Worm (Caenorhabditis elegans) whole organism, late embryonic: ENCODE data around the gene K07C5.13.

Experiments used
- C38D4.7 ChIP-seq: fragments of 200-800 bp; sonication (Bioruptor generic); optimal IDR thresholded peaks from 2 replicates; lab custom pipeline; 2018; ENCODE audit warnings: mild to moderate bottlenecking, missing genetic modification characterization, moderate library complexity, missing compliant biosample characterization
- F13H6.1 ChIP-seq: sonication (generic microtip); optimal IDR thresholded peaks from 2 replicates; lab custom pipeline; 2016; ENCODE audit warnings: missing genetic modification characterization, missing compliant biosample characterization
- K02D7.2 ChIP-seq: sonication (generic microtip); optimal IDR thresholded peaks from 2 replicates; lab custom pipeline; 2017; ENCODE audit warnings: mild to moderate bottlenecking, missing genetic modification characterization, missing compliant biosample characterization
- T23F11.4 ChIP-seq: fragments of 200-800 bp; sonication (Bioruptor generic); optimal IDR thresholded peaks from 2 replicates; lab custom pipeline; 2018; ENCODE audit warnings: mild to moderate bottlenecking, missing genetic modification characterization, missing compliant biosample characterization
- Y22D7AL.16 ChIP-seq: sonication (generic microtip); optimal IDR thresholded peaks from 2 replicates; lab custom pipeline; 2016; ENCODE audit warnings: missing genetic modification characterization, missing compliant biosample characterization
- ahr-1 ChIP-seq: sonication (generic microtip); optimal IDR thresholded peaks from 2 replicates; lab custom pipeline; 2016; ENCODE audit warnings: missing genetic modification characterization, missing compliant biosample characterization
- ceh-14 ChIP-seq: sonication (generic microtip); optimal IDR thresholded peaks from 2 replicates; lab custom pipeline; 2016; ENCODE audit warnings: missing genotype, missing genetic modification characterization, missing compliant biosample characterization
- ceh-18 ChIP-seq: sonication (generic microtip); optimal IDR thresholded peaks from 2 replicates; lab custom pipeline; 2016; ENCODE audit warnings: missing genetic modification characterization, missing compliant biosample characterization
- ceh-22 ChIP-seq: sonication (generic microtip); optimal IDR thresholded peaks from 2 replicates; lab custom pipeline; 2017; ENCODE audit warnings: missing biosample characterization, missing genetic modification characterization
- ceh-31 ChIP-seq: sonication (generic microtip); optimal IDR thresholded peaks from 2 replicates; lab custom pipeline; 2016; ENCODE audit warnings: missing genetic modification characterization, missing compliant biosample characterization
- ceh-34 ChIP-seq: sonication (generic microtip); optimal IDR thresholded peaks from 2 replicates; lab custom pipeline; 2016; ENCODE audit warnings: mild to moderate bottlenecking, missing genetic modification characterization, missing compliant biosample characterization
- ceh-6 ChIP-seq: fragments of 200-800 bp; sonication (Bioruptor generic); optimal IDR thresholded peaks from 2 replicates; lab custom pipeline; 2018; ENCODE audit warnings: mild to moderate bottlenecking, missing genetic modification characterization, missing compliant biosample characterization
- dmd-4 ChIP-seq: sonication (generic microtip); optimal IDR thresholded peaks from 2 replicates; lab custom pipeline; 2016; ENCODE audit warnings: borderline replicate concordance, missing genetic modification characterization, missing compliant biosample characterization
- elt-2 ChIP-seq: sonication (generic microtip); optimal IDR thresholded peaks from 2 replicates; lab custom pipeline; 2016; ENCODE audit warnings: missing genetic modification reagents, missing genetic modification characterization, missing compliant biosample characterization
- elt-4 ChIP-seq: sonication (generic microtip); optimal IDR thresholded peaks from 2 replicates; lab custom pipeline; 2016; ENCODE audit warnings: missing genetic modification characterization, missing compliant biosample characterization
- fkh-6 ChIP-seq: sonication (generic microtip); optimal IDR thresholded peaks from 2 replicates; lab custom pipeline; 2016; ENCODE audit warnings: missing genetic modification characterization, missing compliant biosample characterization
- gmeb-2 ChIP-seq: sonication (generic microtip); optimal IDR thresholded peaks from 2 replicates; lab custom pipeline; 2016; ENCODE audit warnings: missing genetic modification characterization, inconsistent platforms, missing compliant biosample characterization
- hlh-13 ChIP-seq: fragments of 200-800 bp; sonication (Bioruptor generic); optimal IDR thresholded peaks from 2 replicates; lab custom pipeline; 2018; ENCODE audit warnings: mild to moderate bottlenecking, missing genetic modification characterization, missing compliant biosample characterization
- hlh-6 ChIP-seq: sonication (generic microtip); optimal IDR thresholded peaks from 2 replicates; lab custom pipeline; 2016; ENCODE audit warnings: missing genotype, missing genetic modification characterization, missing compliant biosample characterization
- hlh-8 ChIP-seq: sonication (generic microtip); optimal IDR thresholded peaks from 2 replicates; lab custom pipeline; 2016; ENCODE audit warnings: missing genotype, missing genetic modification characterization, missing compliant biosample characterization
- lim-6 ChIP-seq: sonication (generic microtip); optimal IDR thresholded peaks from 2 replicates; lab custom pipeline; 2016; ENCODE audit warnings: missing genetic modification characterization, missing compliant biosample characterization
- lin-11 ChIP-seq: fragments of 200-800 bp; sonication (Bioruptor generic); optimal IDR thresholded peaks from 2 replicates; lab custom pipeline; 2018; ENCODE audit warnings: mild to moderate bottlenecking, missing genetic modification characterization, missing compliant biosample characterization
- mec-3 ChIP-seq: sonication (generic microtip); optimal IDR thresholded peaks from 2 replicates; lab custom pipeline; 2016; ENCODE audit warnings: borderline replicate concordance, missing genetic modification characterization, missing compliant biosample characterization
- nfya-1 ChIP-seq: sonication (generic microtip); optimal IDR thresholded peaks from 2 replicates; lab custom pipeline; 2017; ENCODE audit warnings: missing genetic modification characterization, mild to moderate bottlenecking, missing compliant biosample characterization, antibody characterized with exemption, moderate library complexity
- nhr-11 ChIP-seq: fragments of 150-350 bp; optimal IDR thresholded peaks from 2 replicates; lab custom pipeline; 2014; ENCODE audit warnings: missing biosample characterization, missing genetic modification characterization
- npax-4 ChIP-seq: sonication (generic microtip); optimal IDR thresholded peaks from 2 replicates; lab custom pipeline; 2016; ENCODE audit warnings: missing genetic modification characterization, missing compliant biosample characterization
- odd-2 ChIP-seq: sonication (generic microtip); optimal IDR thresholded peaks from 2 replicates; lab custom pipeline; 2017; ENCODE audit warnings: antibody characterized with exemption, mild to moderate bottlenecking, missing genetic modification characterization, missing compliant biosample characterization
- pat-9 ChIP-seq: fragments of 200-800 bp; sonication (Bioruptor generic); optimal IDR thresholded peaks from 2 replicates; lab custom pipeline; 2018; ENCODE audit warnings: mild to moderate bottlenecking, missing genetic modification characterization, moderate library complexity, missing compliant biosample characterization
- pax-1 ChIP-seq: fragments of 150-350 bp; optimal IDR thresholded peaks from 2 replicates; lab custom pipeline; 2014; ENCODE audit warnings: missing biosample characterization, missing genetic modification characterization
- pha-2 ChIP-seq: sonication (generic microtip); optimal IDR thresholded peaks from 2 replicates; lab custom pipeline; 2017; ENCODE audit warnings: mild to moderate bottlenecking, missing genetic modification characterization, missing compliant biosample characterization
- pros-1 ChIP-seq: fragments of 150-350 bp; optimal IDR thresholded peaks from 2 replicates; lab custom pipeline; 2014; ENCODE audit warnings: missing biosample characterization, missing genetic modification reagents, missing genetic modification characterization
- ref-2 ChIP-seq: sonication (generic microtip); optimal IDR thresholded peaks from 2 replicates; lab custom pipeline; 2016; ENCODE audit warnings: missing genetic modification characterization, missing compliant biosample characterization
- rnt-1 ChIP-seq: sonication (generic microtip); optimal IDR thresholded peaks from 2 replicates; lab custom pipeline; 2016; ENCODE audit warnings: missing genetic modification characterization, missing compliant biosample characterization
- sox-2 ChIP-seq: fragments of 200-800 bp; sonication (Bioruptor generic); IDR thresholded peaks from 2 replicates; pipeline ENCODE4 v1.3.6; 2022; ENCODE audit warnings: missing genetic modification reagents, missing genetic modification characterization, missing compliant biosample characterization
- sox-4 ChIP-seq: sonication (generic microtip); optimal IDR thresholded peaks from 2 replicates; lab custom pipeline; 2017; ENCODE audit warnings: mild to moderate bottlenecking, missing genetic modification characterization, inconsistent platforms, missing compliant biosample characterization
- syd-9 ChIP-seq: sonication (generic microtip); optimal IDR thresholded peaks from 2 replicates; lab custom pipeline; 2016; ENCODE audit warnings: mild to moderate bottlenecking, missing genetic modification characterization, moderate library complexity, missing compliant biosample characterization
- unc-42 ChIP-seq: sonication (generic microtip); optimal IDR thresholded peaks from 2 replicates; lab custom pipeline; 2016; ENCODE audit warnings: missing genotype, missing genetic modification characterization, missing compliant biosample characterization
- unc-55 ChIP-seq: sonication (generic microtip); optimal IDR thresholded peaks from 2 replicates; lab custom pipeline; 2017; ENCODE audit warnings: missing biosample characterization, missing genetic modification reagents, missing genetic modification characterization
- zip-5 ChIP-seq: sonication (generic microtip); optimal IDR thresholded peaks from 2 replicates; lab custom pipeline; 2016; ENCODE audit warnings: missing genetic modification characterization, missing compliant biosample characterization

The K07C5.13 gene

DNA sequence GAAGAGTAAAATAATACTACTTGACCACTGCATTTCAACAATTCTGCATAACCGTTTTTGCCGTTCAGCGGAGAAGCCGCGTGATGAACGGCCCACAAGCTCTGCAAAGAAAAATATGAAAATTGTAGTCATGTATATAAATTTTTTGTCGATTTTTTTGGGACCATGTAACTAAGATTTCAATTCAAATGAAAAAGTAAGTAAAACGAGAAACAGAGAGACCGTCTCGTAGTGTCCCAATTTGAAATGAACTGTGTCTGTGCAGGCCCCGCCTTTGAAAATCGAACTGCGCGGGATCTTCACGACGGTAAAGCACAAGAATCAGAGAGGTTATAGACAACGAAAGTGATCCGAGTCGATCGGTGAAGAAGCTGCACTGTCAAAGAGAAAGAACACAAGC is 9.8 kb upstream of the K07C5.13 start, which contains the start of gene crm-1:
Gene crm-1, minus strand, starts transcription at position 101 of the 400 bp plus-strand sequence.
- no peak for TF ChIP-seq unc-42 (tag; lab: Kevin White, UChicago)
- TF ChIP-seq nhr-11 (tag; lab: Kevin White, UChicago) = no peak
- TF ChIP-seq syd-9 (tag; lab: Kevin White, UChicago) = no peak
- TF ChIP-seq nfya-1 (tag; lab: Kevin White, UChicago) = no peak
- no peak for TF ChIP-seq pat-9 (tag; lab: Kevin White, UChicago)
- TF ChIP-seq zip-5 (tag; lab: Kevin White, UChicago) = no peak
- no peak for TF ChIP-seq F13H6.1 (tag; lab: Kevin White, UChicago)
- no peak for TF ChIP-seq ref-2 (tag; lab: Kevin White, UChicago)
- no peak for TF ChIP-seq odd-2 (tag; lab: Kevin White, UChicago)
- TF ChIP-seq ceh-34 (tag; lab: Kevin White, UChicago) = no peak
- TF ChIP-seq hlh-13 (GFP tag; lab: Kevin White, UChicago) = no peak
- no peak for TF ChIP-seq gmeb-2 (tag; lab: Kevin White, UChicago)
- TF ChIP-seq Y22D7AL.16 (tag; lab: Kevin White, UChicago) = no peak
- no peak for TF ChIP-seq ceh-6
- no peak for TF ChIP-seq hlh-6 (tag; lab: Kevin White, UChicago)
- TF ChIP-seq lim-6 = no peak
- no peak for TF ChIP-seq ceh-22
- no peak for TF ChIP-seq pha-2
- TF ChIP-seq mec-3 (tag; lab: Kevin White, UChicago) = no peak
- no peak for TF ChIP-seq ceh-18 (tag; lab: Kevin White, UChicago)

DNA sequence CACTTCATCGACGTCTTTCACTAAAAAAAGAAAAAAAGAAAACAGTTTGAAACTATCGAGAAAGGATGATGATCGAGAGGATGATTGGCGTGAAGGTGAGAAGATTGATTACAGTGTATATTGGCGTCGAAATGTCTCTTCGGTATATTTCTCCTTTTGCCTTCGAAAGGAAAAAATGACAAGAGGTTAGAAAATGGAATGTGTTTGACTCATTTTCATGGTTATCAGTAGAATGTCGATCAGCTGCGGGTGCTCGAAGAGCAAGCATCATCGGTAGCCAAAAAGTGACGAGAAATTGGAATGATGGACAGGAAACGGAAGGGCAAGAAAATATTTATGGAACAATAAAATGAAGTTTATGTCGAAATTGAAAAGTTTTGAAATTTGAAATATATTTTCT is 8.0 kb upstream of the K07C5.13 start:
- no peak for TF ChIP-seq rnt-1 (tag; lab: Kevin White, UChicago)
- no peak for TF ChIP-seq unc-55 (GFP tag; lab: Kevin White, UChicago)
- TF ChIP-seq K02D7.2 = no peak
- no peak for TF ChIP-seq ceh-14 (tag; lab: Kevin White, UChicago)

DNA sequence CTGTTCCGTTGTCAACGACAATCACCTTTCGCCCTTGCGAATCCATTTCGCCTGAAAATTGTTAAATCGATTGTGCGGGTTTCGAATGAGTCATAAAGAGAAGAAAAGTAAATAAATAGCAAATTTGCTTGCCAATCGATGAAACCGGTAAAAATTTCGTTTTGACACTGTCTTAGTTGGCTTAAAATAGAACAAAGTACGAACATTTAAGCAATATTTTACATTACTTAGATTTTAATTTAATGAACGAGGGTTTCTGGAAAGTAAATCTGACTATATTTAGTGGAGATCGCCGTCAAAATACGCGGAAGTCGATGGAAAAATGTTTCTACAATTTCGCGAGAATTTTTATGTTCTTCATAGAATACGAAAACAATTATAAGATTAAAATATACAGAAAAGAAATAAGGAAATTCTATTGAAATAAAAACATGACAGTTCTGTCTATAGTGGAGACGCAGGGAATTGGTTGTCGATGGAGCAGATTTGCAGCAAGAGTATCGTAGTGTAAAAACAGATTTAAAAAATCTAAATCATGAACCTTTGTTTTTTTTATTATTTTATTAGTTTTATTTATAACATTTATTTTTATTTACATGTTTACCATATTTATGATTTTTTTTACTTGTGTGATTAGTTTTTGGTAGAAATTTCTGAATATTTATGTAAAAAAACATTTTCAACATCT is 3.4 kb upstream of the K07C5.13 start, which contains the start of gene arx-2:
Gene arx-2, minus strand, starts transcription at position 51 of the 688 bp plus-strand sequence.
- no peak for TF ChIP-seq ceh-31 (tag; lab: Kevin White, UChicago)
- no peak for TF ChIP-seq C38D4.7 (GFP tag; lab: Kevin White, UChicago)
- no peak for TF ChIP-seq fkh-6 (tag; lab: Kevin White, UChicago)
- no peak for TF ChIP-seq pax-1 (tag; lab: Kevin White, UChicago)
- no peak for TF ChIP-seq nhr-11 (tag; lab: Kevin White, UChicago)
- no peak for TF ChIP-seq elt-4 (tag; lab: Kevin White, UChicago)

DNA sequence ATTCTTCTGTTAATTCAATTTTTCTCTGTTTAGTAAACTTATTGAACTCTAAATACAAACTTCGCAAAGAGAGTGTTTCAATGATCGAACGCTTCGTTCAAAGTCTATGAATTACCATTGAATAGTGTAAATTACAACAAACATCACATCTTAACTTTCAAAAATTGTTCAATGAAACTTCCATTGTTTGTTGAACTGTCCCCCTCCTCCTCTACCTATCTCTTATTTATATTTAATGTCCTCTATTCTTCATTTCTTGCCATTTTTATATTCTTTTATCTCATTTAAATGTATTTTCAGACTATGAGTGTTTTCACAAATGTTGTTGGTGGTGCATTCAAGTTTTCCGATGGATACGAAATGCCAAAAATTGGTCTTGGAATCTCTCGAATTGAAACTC is 2.7 kb upstream of the K07C5.13 start, which contains the start of gene K07C5.2:
Gene K07C5.2, plus strand, starts transcription at position 301 of the 400 bp plus-strand sequence.
- no peak for TF ChIP-seq hlh-6 (tag; lab: Kevin White, UChicago)
- TF ChIP-seq hlh-8 = no peak
- no peak for TF ChIP-seq sox-2 (GFP tag; lab: Robert Waterston, UW)
- TF ChIP-seq pros-1 (tag; lab: Kevin White, UChicago) = no peak
- TF ChIP-seq mec-3 (tag; lab: Kevin White, UChicago) = no peak
- TF ChIP-seq npax-4 (tag; lab: Kevin White, UChicago) = no peak
- TF ChIP-seq C38D4.7 (GFP tag; lab: Kevin White, UChicago) = no peak
- no peak for TF ChIP-seq ahr-1 (tag; lab: Kevin White, UChicago)
- TF ChIP-seq elt-2 = no peak
- no peak for TF ChIP-seq lin-11 (tag; lab: Kevin White, UChicago)
- no peak for TF ChIP-seq sox-4 (tag; lab: Kevin White, UChicago)
- no peak for TF ChIP-seq pha-2
- TF ChIP-seq dmd-4 (tag; lab: Kevin White, UChicago) = no peak
- TF ChIP-seq T23F11.4 (GFP tag; lab: Kevin White, UChicago) = no peak
- TF ChIP-seq lim-6 = no peak
- TF ChIP-seq ceh-22 = no peak
- TF ChIP-seq, all 69 proteins: peak for 0
